Worm (Caenorhabditis elegans): ENCODE measurements around the gene T04A8.8.
A peak's percentile ranks its signal among the peaks of the same experiment; 100 is the strongest.

T04A8.8 gene

ce11 chrIII:4703932-4704454, 10.2 kb downstream of the T04A8.8 start, which contains the start of the genes clp-2 and mrpl-16:
clp-2 (minus strand) TSS chrIII:4704025.
mrpl-16 (plus strand) TSS chrIII:4704404.
- TF ChIP-seq hsf-1 (GFP tag; IDR thresholded peaks at IDR 0.05) = no peak
- TF ChIP-seq dpff-1 (tag; optimal IDR thresholded peaks at IDR 0.05) = no peak
- TF ChIP-seq ccch-3 (GFP tag; optimal IDR thresholded peaks at IDR 0.05) = no peak
- TF ChIP-seq hmg-1.2 (GFP tag; IDR thresholded peaks at IDR 0.05) = peak; percentile 96
- TF ChIP-seq K12H6.12 (tag; optimal IDR thresholded peaks at IDR 0.05) = no peak
- TF ChIP-seq mcd-1 (GFP tag; IDR thresholded peaks at IDR 0.05) = peak; percentile 51; the same call in 1 of the 2 replicates
- TF ChIP-seq madf-8 (GFP tag; conservative IDR thresholded peaks at IDR 0.05) = no peak
- TF ChIP-seq lsl-1 (GFP tag; optimal IDR thresholded peaks at IDR 0.05) = peak; percentile 24
- TF ChIP-seq F33H1.4 (GFP tag; IDR thresholded peaks at IDR 0.05) = peak; percentile 14; the same call in 1 of the 2 replicates

ce11 chrIII:4705207-4705606, 11.4 kb downstream of the T04A8.8 start, which contains the start of gene pgap-2:
pgap-2 (plus strand) TSS chrIII:4705507.
- TF ChIP-seq mcd-1 (GFP tag; IDR thresholded peaks at IDR 0.05) (no peak), bed-2 (GFP tag; IDR thresholded peaks at IDR 0.05) (no peak)

- no peak for TF ChIP-seq lsy-27 (tag; optimal IDR thresholded peaks at IDR 0.05; ENCODE audit: borderline replicate concordance, insufficient read depth)
- no peak for TF ChIP-seq ztf-18 (tag; optimal IDR thresholded peaks at IDR 0.05)
- no peak for TF ChIP-seq him-1 (tag; optimal IDR thresholded peaks at IDR 0.05)
- no peak for TF ChIP-seq madf-3 (GFP tag; IDR thresholded peaks at IDR 0.05)
- TF ChIP-seq F23B12.7 (tag; optimal IDR thresholded peaks at IDR 0.05; ENCODE audit: insufficient read depth) = no peak
- TF ChIP-seq Y67H2A.10 (GFP tag; conservative IDR thresholded peaks at IDR 0.05) = no peak
Measured at ce11 chrIII:4706678-4707077, 12.9 kb downstream of the T04A8.8 start, which contains the start of gene T04A8.13. T04A8.13 (plus strand) TSS chrIII:4706978.

DNA sequence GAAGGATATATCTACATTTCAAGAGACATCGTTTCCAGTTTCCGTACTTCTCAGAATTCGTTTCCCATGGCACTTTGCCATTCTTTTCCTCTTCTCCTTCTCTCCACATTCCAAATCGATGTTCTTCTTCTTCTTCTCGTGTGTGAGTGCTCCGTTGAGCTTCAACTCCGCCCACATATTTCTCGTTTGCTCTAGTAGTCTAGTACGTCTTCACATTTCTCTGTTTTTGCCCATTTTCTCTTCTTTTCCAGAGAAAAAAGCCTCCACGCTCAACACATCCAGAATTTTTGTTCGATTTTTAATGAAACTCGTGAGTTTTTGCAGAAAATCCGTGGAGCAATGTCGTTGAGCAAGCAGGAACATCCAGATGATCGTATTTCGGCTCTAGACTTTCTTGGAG, 15.1 kb downstream of the T04A8.8 start, which contains the start of gene T04A8.18:
Gene T04A8.18 (plus strand): TSS at position 301 of the 400 bp plus-strand sequence.
- no peak for TF ChIP-seq cebp-2 (GFP tag; IDR thresholded peaks at IDR 0.05)
- TF ChIP-seq nhr-90 (tag; optimal IDR thresholded peaks at IDR 0.05) = no peak
- no peak for TF ChIP-seq snpc-4 (GFP tag; optimal IDR thresholded peaks at IDR 0.05)
- TF ChIP-seq snpc-4 (tag; optimal IDR thresholded peaks at IDR 0.05) = no peak
- TF ChIP-seq F39B2.1 (GFP tag; IDR thresholded peaks at IDR 0.05) = no peak
- no peak for TF ChIP-seq snpc-1.3 (tag; optimal IDR thresholded peaks at IDR 0.05; ENCODE audit: insufficient read depth)
- no peak for TF ChIP-seq him-1 (tag; optimal IDR thresholded peaks at IDR 0.05)
- TF ChIP-seq ztf-22 (GFP tag; optimal IDR thresholded peaks at IDR 0.05) = no peak
- TF ChIP-seq snpc-1.1 (tag; optimal IDR thresholded peaks at IDR 0.05; ENCODE audit: insufficient read depth) = no peak
- TF ChIP-seq F52B5.7 (tag; optimal IDR thresholded peaks at IDR 0.05) = no peak
- no peak for TF ChIP-seq ceh-58 (GFP tag; IDR thresholded peaks at IDR 0.05)
- TF ChIP-seq die-1 (tag; optimal IDR thresholded peaks at IDR 0.05) = no peak
- TF ChIP-seq snpc-3.4 (tag; optimal IDR thresholded peaks at IDR 0.05) = no peak
- TF ChIP-seq sea-2 (GFP tag; IDR thresholded peaks at IDR 0.05) = no peak
- TF ChIP-seq hlh-12 (tag; optimal IDR thresholded peaks at IDR 0.05) = no peak
- TF ChIP-seq mcd-1 (GFP tag; IDR thresholded peaks at IDR 0.05) = no peak
- no peak for TF ChIP-seq xnd-1 (tag; optimal IDR thresholded peaks at IDR 0.05)
- no peak for TF ChIP-seq lsy-27 (tag; optimal IDR thresholded peaks at IDR 0.05; ENCODE audit: borderline replicate concordance, insufficient read depth)
- TF ChIP-seq nfya-2 (GFP tag; IDR thresholded peaks at IDR 0.05) = no peak
- TF ChIP-seq F10E7.11 (tag; optimal IDR thresholded peaks at IDR 0.05) = no peak
- no peak for TF ChIP-seq fkh-3 (tag; optimal IDR thresholded peaks at IDR 0.05)

Measured in whole organism, young adult.